Worm (Caenorhabditis elegans) whole organism, young adult: Measurements from ENCODE around the gene abcf-2.

ENCODE experiments used
- B0336.3 ChIP-seq: fragments of 200-800 bp; sonication (Bioruptor generic); IDR thresholded peaks from 2 replicates; pipeline ENCODE4 v1.3.6; 2022; ENCODE audit warnings: missing genetic modification characterization, missing compliant biosample characterization
- C06A6.2 ChIP-seq: fragments of 200-800 bp; sonication (Bioruptor generic); conservative IDR thresholded peaks from 2 replicates; pipeline ENCODE4 v1.3.6; 2022; ENCODE audit warnings: missing genetic modification characterization, missing compliant biosample characterization
- K11D2.4 ChIP-seq: fragments of 200-800 bp; sonication (Bioruptor generic); IDR thresholded peaks from 2 replicates; pipeline ENCODE4 v1.3.6; 2022; ENCODE audit warnings: missing genetic modification reagents, missing genetic modification characterization, missing compliant biosample characterization
- Y56A3A.18 ChIP-seq: fragments of 200-800 bp; sonication (Bioruptor generic); IDR thresholded peaks from 2 replicates; pipeline ENCODE4 v1.3.6; 2022; ENCODE audit warnings: missing genetic modification reagents, missing genetic modification characterization, missing compliant biosample characterization
- Y67H2A.10 ChIP-seq: fragments of 200-800 bp; sonication (Bioruptor generic); conservative IDR thresholded peaks from 2 replicates; pipeline ENCODE4 v1.3.6; 2022; ENCODE audit warnings: missing genetic modification reagents, missing genetic modification characterization, missing compliant biosample characterization
- aptf-2 ChIP-seq: fragments of 200-800 bp; sonication (Bioruptor generic); conservative IDR thresholded peaks from 2 replicates; pipeline ENCODE4 v1.3.6; 2022; ENCODE audit warnings: missing genetic modification reagents, missing genetic modification characterization, missing compliant biosample characterization
- aptf-3 ChIP-seq: fragments of 200-800 bp; sonication (Bioruptor generic); IDR thresholded peaks from 2 replicates; pipeline ENCODE4 v1.3.6; 2022; ENCODE audit warnings: missing genetic modification characterization, missing compliant biosample characterization
- ceh-40 ChIP-seq: fragments of 200-800 bp; sonication (Bioruptor generic); IDR thresholded peaks from 2 replicates; pipeline ENCODE4 v1.3.6; 2022; ENCODE audit warnings: missing genetic modification characterization, missing compliant biosample characterization
- ceh-58 ChIP-seq: fragments of 200-800 bp; sonication (Bioruptor generic); IDR thresholded peaks from 2 replicates; pipeline ENCODE4 v1.3.6; 2022; ENCODE audit warnings: missing genetic modification characterization, missing compliant biosample characterization
- ceh-91 ChIP-seq: fragments of 200-800 bp; sonication (Bioruptor generic); IDR thresholded peaks from 2 replicates; pipeline ENCODE4 v1.3.6; 2022; ENCODE audit warnings: missing genetic modification reagents, missing genetic modification characterization, missing compliant biosample characterization
- die-1 ChIP-seq: sonication (generic microtip); optimal IDR thresholded peaks from 2 replicates; lab custom pipeline; 2016; ENCODE audit warnings: missing genotype, mild to moderate bottlenecking, missing genetic modification characterization, missing compliant biosample characterization
- dpff-1 ChIP-seq: sonication (generic microtip); optimal IDR thresholded peaks from 2 replicates; lab custom pipeline; 2017; ENCODE audit warnings: mild to moderate bottlenecking, missing genetic modification characterization, missing compliant biosample characterization
- egl-44 ChIP-seq: fragments of 200-800 bp; sonication (Bioruptor generic); IDR thresholded peaks from 2 replicates; pipeline ENCODE4 v1.3.6; 2022; ENCODE audit warnings: missing genetic modification reagents, missing genetic modification characterization, missing compliant biosample characterization
- egrh-3 ChIP-seq: fragments of 200-800 bp; sonication (Bioruptor generic); IDR thresholded peaks from 2 replicates; pipeline ENCODE4 v1.3.6; 2022; ENCODE audit warnings: missing genetic modification reagents, missing genetic modification characterization, missing compliant biosample characterization
- ekl-4 ChIP-seq: fragments of 200-800 bp; sonication (Bioruptor generic); IDR thresholded peaks from 2 replicates; pipeline ENCODE4 v1.3.6; 2022; ENCODE audit warnings: missing genetic modification reagents, missing genetic modification characterization, missing compliant biosample characterization
- fkh-3 ChIP-seq: sonication (generic microtip); optimal IDR thresholded peaks from 2 replicates; lab custom pipeline; 2016; ENCODE audit warnings: mild to moderate bottlenecking, missing genetic modification characterization, missing compliant biosample characterization
- him-1 ChIP-seq: sonication (generic microtip); optimal IDR thresholded peaks from 2 replicates; lab custom pipeline; 2016; ENCODE audit warnings: missing genotype, missing genetic modification reagents, missing genetic modification characterization, missing compliant biosample characterization
- hlh-12 ChIP-seq: sonication (generic microtip); optimal IDR thresholded peaks from 2 replicates; lab custom pipeline; 2016; ENCODE audit warnings: missing genetic modification characterization, missing compliant biosample characterization
- hmg-20 ChIP-seq: fragments of 200-800 bp; sonication (Bioruptor generic); IDR thresholded peaks from 2 replicates; pipeline ENCODE4 v1.3.6; 2022; ENCODE audit warnings: missing genetic modification reagents, missing genetic modification characterization, missing compliant biosample characterization
- hrde-1 ChIP-seq: sonication (generic microtip); optimal IDR thresholded peaks from 2 replicates; lab custom pipeline; 2016; ENCODE audit warnings: missing genetic modification characterization, mild to moderate bottlenecking, missing compliant biosample characterization, moderate library complexity, missing genotype, missing genetic modification reagents, borderline replicate concordance
- hsf-1 ChIP-seq: fragments of 200-800 bp; sonication (Bioruptor generic); IDR thresholded peaks from 2 replicates; pipeline ENCODE4 v1.3.6; 2022; ENCODE audit warnings: missing genetic modification reagents, missing genetic modification characterization, missing compliant biosample characterization
- let-526 ChIP-seq: fragments of 200-800 bp; sonication (Bioruptor generic); IDR thresholded peaks from 2 replicates; pipeline ENCODE4 v1.3.6; 2022; ENCODE audit warnings: missing genetic modification reagents, missing genetic modification characterization, missing compliant biosample characterization
- lin-26 ChIP-seq: fragments of 200-800 bp; sonication (Bioruptor generic); IDR thresholded peaks from 2 replicates; pipeline ENCODE4 v1.3.6; 2022; ENCODE audit warnings: missing genetic modification reagents, missing genetic modification characterization, missing compliant biosample characterization
- madf-3 ChIP-seq: fragments of 200-800 bp; sonication (Bioruptor generic); IDR thresholded peaks from 2 replicates; pipeline ENCODE4 v1.3.6; 2022; ENCODE audit warnings: missing genetic modification reagents, missing genetic modification characterization, missing compliant biosample characterization
- mel-28 ChIP-seq: sonication (generic microtip); optimal IDR thresholded peaks from 2 replicates; lab custom pipeline; 2016; ENCODE audit warnings: borderline replicate concordance, mild to moderate bottlenecking, missing genetic modification characterization, missing compliant biosample characterization
- mxl-1 ChIP-seq: sonication (generic microtip); optimal IDR thresholded peaks from 2 replicates; lab custom pipeline; 2016; ENCODE audit warnings: missing genetic modification characterization, missing compliant biosample characterization
- nfya-2 ChIP-seq: fragments of 200-800 bp; sonication (Bioruptor generic); IDR thresholded peaks from 2 replicates; pipeline ENCODE4 v1.3.6; 2022; ENCODE audit warnings: missing genetic modification reagents, missing genetic modification characterization, missing compliant biosample characterization
- nhr-80 ChIP-seq: sonication (generic microtip); optimal IDR thresholded peaks from 2 replicates; lab custom pipeline; 2016; ENCODE audit warnings: missing genetic modification characterization, missing compliant biosample characterization
- rec-8 ChIP-seq, 2 experiments: sonication (generic microtip); optimal IDR thresholded peaks; 2 replicates each; lab custom pipeline; 2016; ENCODE audit warnings: mild to moderate bottlenecking in 2 of 2, missing genetic modification characterization in 2 of 2, missing genetic modification reagents in 2 of 2, missing genotype in 2 of 2, missing biosample characterization in 1 of 2, missing compliant biosample characterization in 1 of 2, moderate library complexity in 1 of 2
- repo-1 ChIP-seq: sonication (generic microtip); optimal IDR thresholded peaks from 2 replicates; lab custom pipeline; 2017; ENCODE audit warnings: mild to moderate bottlenecking, missing genetic modification characterization, missing compliant biosample characterization
- sea-2 ChIP-seq: fragments of 200-800 bp; sonication (Bioruptor generic); IDR thresholded peaks from 2 replicates; pipeline ENCODE4 v1.3.6; 2022; ENCODE audit warnings: missing genetic modification characterization, missing compliant biosample characterization
- snpc-3.4 ChIP-seq: sonication (generic microtip); optimal IDR thresholded peaks from 2 replicates; lab custom pipeline; 2017; ENCODE audit warnings: missing genetic modification characterization, mild to moderate bottlenecking, missing compliant biosample characterization, antibody characterized with exemption, moderate library complexity, missing genotype, missing genetic modification reagents
- tlf-1 ChIP-seq: fragments of 200-800 bp; sonication (Bioruptor generic); optimal IDR thresholded peaks from 2 replicates; lab custom pipeline; 2018; ENCODE audit warnings: mild to moderate bottlenecking, missing genetic modification characterization, missing compliant biosample characterization
- unc-62 ChIP-seq: fragments of 150-350 bp; optimal IDR thresholded peaks from 2 replicates; lab custom pipeline; 2014; ENCODE audit warnings: missing biosample characterization, missing genetic modification reagents, missing genetic modification characterization
- ztf-3 ChIP-seq: fragments of 200-800 bp; sonication (Bioruptor generic); optimal IDR thresholded peaks from 2 replicates; lab custom pipeline; 2018; ENCODE audit warnings: mild to moderate bottlenecking, missing genetic modification characterization, missing compliant biosample characterization
- ztf-6 ChIP-seq: fragments of 200-800 bp; sonication (Bioruptor generic); IDR thresholded peaks from 2 replicates; pipeline ENCODE4 v1.3.6; 2022; ENCODE audit warnings: missing genetic modification reagents, missing genetic modification characterization, missing compliant biosample characterization

abcf-2 gene

ce11 chrIII:13462965-13463783, 1.1 kb upstream of the abcf-2 start, which contains the start of gene ant-1.1 (continued):
- peak; percentile 82 for TF ChIP-seq aptf-2 (GFP tag; lab: Robert Waterston, UW)
- no peak for TF ChIP-seq dpff-1 (tag; lab: Kevin White, UChicago)
- peak; percentile 61 for TF ChIP-seq repo-1 (tag; lab: Kevin White, UChicago)
- TF ChIP-seq snpc-3.4: peak; percentile 77
- peak; percentile 63 for TF ChIP-seq nhr-80 (tag; lab: Kevin White, UChicago)
- no peak for TF ChIP-seq hlh-12 (tag; lab: Kevin White, UChicago)
- TF ChIP-seq mxl-1 (tag; lab: Kevin White, UChicago): no peak
- TF ChIP-seq mel-28 (tag; lab: Kevin White, UChicago): peak; percentile 38
- no peak for TF ChIP-seq rec-8 (tag; optimal IDR thresholded peaks at IDR 0.05; lab: Kevin White, UChicago)
- 0 out of 2 replicates have a peak, but pooled peaks have one; percentile 38 for TF ChIP-seq ztf-6 (GFP tag; lab: Robert Waterston, UW)
- no peak for TF ChIP-seq him-1
- peak; percentile 84 for TF ChIP-seq Y67H2A.10 (GFP tag; lab: Robert Waterston, UW)
- peak; percentile 69; the same call in 1 of the 2 replicates for TF ChIP-seq lin-26 (GFP tag; lab: Robert Waterston, UW)
- TF ChIP-seq ceh-40 (GFP tag; lab: Robert Waterston, UW): no peak
- no peak for TF ChIP-seq egl-44 (GFP tag; lab: Robert Waterston, UW)
- TF ChIP-seq Y56A3A.18 (GFP tag; lab: Robert Waterston, UW): peak; percentile 70
- TF ChIP-seq ceh-91 (GFP tag; lab: Robert Waterston, UW): peak; percentile 78
- no peak for TF ChIP-seq ztf-3
- TF ChIP-seq B0336.3 (GFP tag; lab: Robert Waterston, UW): peak; percentile 72; the same call in 1 of the 2 replicates
- TF ChIP-seq nfya-2 (GFP tag; lab: Robert Waterston, UW): no peak
- peak; percentile 94 for TF ChIP-seq tlf-1 (GFP tag; lab: Kevin White, UChicago)
- no peak for TF ChIP-seq ceh-58
- peak; percentile 85 for TF ChIP-seq hsf-1
- TF ChIP-seq C06A6.2 (GFP tag; lab: Robert Waterston, UW): peak; percentile 81
- TF ChIP-seq hmg-20 (GFP tag; lab: Robert Waterston, UW): peak; percentile 68
- TF ChIP-seq ekl-4 (GFP tag; lab: Robert Waterston, UW): peak; percentile 92
- TF ChIP-seq aptf-3 (GFP tag; lab: Robert Waterston, UW): peak; percentile 61; the same call in 1 of the 2 replicates
- peak; percentile 35 for TF ChIP-seq die-1 (tag; lab: Kevin White, UChicago)
- peak; percentile 83 for TF ChIP-seq K11D2.4 (GFP tag; lab: Robert Waterston, UW)
- TF ChIP-seq egrh-3 (GFP tag; lab: Robert Waterston, UW): peak; percentile 88
- no peak for TF ChIP-seq hrde-1 (tag; lab: Kevin White, UChicago)
- no peak for TF ChIP-seq fkh-3 (tag; lab: Kevin White, UChicago)
- no peak for TF ChIP-seq sea-2 (GFP tag; lab: Robert Waterston, UW)
- TF ChIP-seq let-526: peak; percentile 54; the same call in 1 of the 2 replicates

DNA sequence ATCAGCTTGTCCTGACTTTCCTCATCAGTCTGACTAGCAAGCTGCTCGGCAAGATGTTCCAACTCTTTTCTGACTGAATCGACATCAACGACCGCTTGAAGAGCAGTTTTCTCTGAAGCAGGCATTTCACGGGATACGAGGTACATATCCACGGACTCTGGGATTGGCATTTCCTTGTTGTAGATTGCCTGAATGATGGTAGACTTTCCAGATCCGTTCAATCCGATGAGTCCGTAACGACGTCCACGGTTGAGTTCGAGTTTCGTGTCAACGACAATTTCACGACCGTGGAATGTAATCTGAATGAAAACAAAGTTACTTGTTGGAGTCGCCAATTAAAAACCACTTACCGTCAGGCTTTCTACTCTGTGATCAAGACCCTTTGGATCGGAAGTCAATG, 503 bp downstream of the abcf-2 start:
- TF ChIP-seq madf-3 (GFP tag; lab: Robert Waterston, UW): 0 out of 2 replicates have a peak, but pooled peaks have one; percentile 19
- no peak for TF ChIP-seq unc-62 (GFP tag; lab: Kevin White, UChicago)
